Fruit fly (Drosophila melanogaster) whole organism, embryonic: ENCODE measurements around the gene CG17202.
A peak's percentile ranks its signal among the peaks of the same experiment; 100 is the strongest.

Experiments
- Ada2b ChIP-seq: fragments of 200-800 bp; sonication (Bioruptor generic); IDR thresholded peaks from 2 replicates; pipeline ENCODE4 v1.3.6; 2022; ENCODE audit warnings: missing biosample characterization, missing genetic modification characterization
- Atf3 ChIP-seq: fragments of 200-800 bp; sonication (Bioruptor generic); optimal IDR thresholded peaks from 3 replicates; lab custom pipeline; 2016; ENCODE audit warnings: missing biosample characterization, missing genetic modification characterization
- CG10267 ChIP-seq: fragments of 200-800 bp; sonication (Bioruptor generic); optimal IDR thresholded peaks from 2 replicates; lab custom pipeline; 2018; ENCODE audit warnings: missing biosample characterization, mild to moderate bottlenecking, missing genetic modification characterization, moderate library complexity
- CG10543 ChIP-seq: fragments of 200-800 bp; sonication (Bioruptor generic); optimal IDR thresholded peaks from 3 replicates; lab custom pipeline; 2017; ENCODE audit warnings: missing biosample characterization, mild to moderate bottlenecking, missing genetic modification characterization, moderate library complexity
- CG10959 ChIP-seq: fragments of 200-800 bp; sonication (Bioruptor generic); IDR thresholded peaks from 2 replicates; pipeline ENCODE4 v1.3.6; 2022; ENCODE audit warnings: missing biosample characterization, missing genetic modification characterization
- CG11093 ChIP-seq: fragments of 200-800 bp; sonication (Bioruptor generic); IDR thresholded peaks from 3 replicates; pipeline ENCODE4 v1.3.6; 2022; ENCODE audit warnings: missing biosample characterization, missing genetic modification characterization
- CG14710 ChIP-seq: fragments of 200-800 bp; sonication (Bioruptor generic); optimal IDR thresholded peaks from 3 replicates; lab custom pipeline; 2019; ENCODE audit warnings: missing biosample characterization, mild to moderate bottlenecking, missing genetic modification characterization, moderate library complexity
- CG15073 ChIP-seq: fragments of 200-800 bp; sonication (Bioruptor generic); optimal IDR thresholded peaks from 2 replicates; lab custom pipeline; 2016; ENCODE audit warnings: missing biosample characterization, missing genetic modification characterization
- CG1603 ChIP-seq: fragments of 200-800 bp; sonication (Bioruptor generic); optimal IDR thresholded peaks from 2 replicates; lab custom pipeline; 2019; ENCODE audit warnings: missing biosample characterization, mild to moderate bottlenecking, missing genetic modification characterization, moderate library complexity
- CG17186 ChIP-seq: fragments of 200-800 bp; sonication (Bioruptor generic); optimal IDR thresholded peaks from 3 replicates; lab custom pipeline; 2017; ENCODE audit warnings: missing biosample characterization, missing genetic modification reagents, missing genetic modification characterization
- CG2678 ChIP-seq: fragments of 200-800 bp; sonication (Bioruptor generic); optimal IDR thresholded peaks from 3 replicates; lab custom pipeline; 2019; ENCODE audit warnings: missing biosample characterization, mild to moderate bottlenecking, missing genetic modification characterization, moderate library complexity
- CG2712 ChIP-seq: fragments of 200-800 bp; optimal IDR thresholded peaks from 3 replicates; lab custom pipeline; 2019; ENCODE audit warnings: missing biosample characterization, mild to moderate bottlenecking, missing genetic modification characterization, moderate library complexity
- CG30020 ChIP-seq: fragments of 200-800 bp; optimal IDR thresholded peaks from 2 replicates; lab custom pipeline; 2019; ENCODE audit warnings: missing biosample characterization, mild to moderate bottlenecking, missing genetic modification characterization, moderate library complexity
- CG31365 ChIP-seq: fragments of 200-800 bp; sonication (Bioruptor generic); optimal IDR thresholded peaks from 2 replicates; lab custom pipeline; 2018; ENCODE audit warnings: missing biosample characterization, mild to moderate bottlenecking, missing genetic modification characterization
- CG31441 ChIP-seq: fragments of 200-800 bp; sonication (Bioruptor generic); IDR thresholded peaks from 2 replicates; pipeline ENCODE4 v1.3.6; 2022; ENCODE audit warnings: missing biosample characterization, missing genetic modification characterization
- CG34376 ChIP-seq: fragments of 200-800 bp; sonication (Bioruptor generic); optimal IDR thresholded peaks from 2 replicates; lab custom pipeline; 2018; ENCODE audit warnings: missing biosample characterization, mild to moderate bottlenecking, missing genetic modification characterization
- CG3995 ChIP-seq: fragments of 200-800 bp; sonication (Bioruptor generic); optimal IDR thresholded peaks from 3 replicates; lab custom pipeline; 2016; ENCODE audit warnings: missing biosample characterization, missing genetic modification characterization
- CG7786 ChIP-seq: fragments of 200-800 bp; sonication (Bioruptor generic); optimal IDR thresholded peaks from 2 replicates; lab custom pipeline; 2016; ENCODE audit warnings: missing biosample characterization, missing genetic modification characterization
- CG8924 ChIP-seq: fragments of 200-800 bp; optimal IDR thresholded peaks from 3 replicates; lab custom pipeline; 2019; ENCODE audit warnings: missing biosample characterization, mild to moderate bottlenecking, missing genetic modification characterization, moderate library complexity
- CG9609 ChIP-seq: fragments of 200-800 bp; sonication (Bioruptor generic); optimal IDR thresholded peaks from 3 replicates; lab custom pipeline; 2016; ENCODE audit warnings: missing biosample characterization, missing genetic modification characterization
- CG9876 ChIP-seq: fragments of 200-800 bp; sonication (Bioruptor generic); optimal IDR thresholded peaks from 2 replicates; lab custom pipeline; 2016; ENCODE audit warnings: missing biosample characterization, missing genetic modification characterization
- Deaf1 ChIP-seq: fragments of 200-800 bp; optimal IDR thresholded peaks from 3 replicates; lab custom pipeline; 2019; ENCODE audit warnings: missing biosample characterization, mild to moderate bottlenecking, missing genetic modification characterization, moderate library complexity
- Dp ChIP-seq: fragments of 200-800 bp; sonication (Bioruptor generic); optimal IDR thresholded peaks from 2 replicates; lab custom pipeline; 2018; ENCODE audit warnings: missing biosample characterization, mild to moderate bottlenecking, missing genetic modification characterization, moderate library complexity
- Drgx ChIP-seq: fragments of 200-800 bp; sonication (Bioruptor generic); IDR thresholded peaks from 2 replicates; pipeline ENCODE4 v1.3.6; 2022; ENCODE audit warnings: missing biosample characterization, missing genetic modification characterization
- Fer3 ChIP-seq: fragments of 200-800 bp; sonication (Bioruptor generic); optimal IDR thresholded peaks from 2 replicates; lab custom pipeline; 2018; ENCODE audit warnings: missing biosample characterization, mild to moderate bottlenecking, missing genetic modification characterization, moderate library complexity
- HLH3B ChIP-seq: fragments of 200-800 bp; sonication (Bioruptor generic); IDR thresholded peaks from 2 replicates; pipeline ENCODE4 v1.3.6; 2022; ENCODE audit warnings: missing biosample characterization, missing genetic modification characterization
- Hr51 ChIP-seq, 2 experiments: fragments of 200-800 bp; sonication (Bioruptor generic); optimal IDR thresholded peaks; 2 replicates in 1 of 2; 3 replicates in 1 of 2; lab custom pipeline; 2016 to 2018; ENCODE audit warnings: missing biosample characterization in 2 of 2, missing genetic modification characterization in 2 of 2, mild to moderate bottlenecking in 1 of 2, moderate library complexity in 1 of 2
- Lim3 ChIP-seq: fragments of 200-800 bp; sonication (Bioruptor generic); IDR thresholded peaks from 2 replicates; pipeline ENCODE4 v1.3.6; 2022; ENCODE audit warnings: missing biosample characterization, missing genetic modification characterization
- MTF-1 ChIP-seq: fragments of 200-800 bp; sonication (Bioruptor generic); optimal IDR thresholded peaks from 2 replicates; lab custom pipeline; 2018; ENCODE audit warnings: missing biosample characterization, mild to moderate bottlenecking, missing genetic modification characterization, borderline replicate concordance
- Rx ChIP-seq: fragments of 200-800 bp; sonication (Bioruptor generic); IDR thresholded peaks from 2 replicates; pipeline ENCODE4 v1.3.6; 2022; ENCODE audit warnings: missing biosample characterization, missing genetic modification characterization
- Sin3A ChIP-seq: fragments of >200 bp; optimal IDR thresholded peaks from 2 replicates; lab custom pipeline; 2018
- Sox102F ChIP-seq: fragments of 200-800 bp; sonication (Bioruptor generic); optimal IDR thresholded peaks from 2 replicates; lab custom pipeline; 2018; ENCODE audit warnings: missing biosample characterization, mild to moderate bottlenecking, missing genetic modification characterization, moderate library complexity
- Tbp ChIP-seq: fragments of >200 bp; optimal IDR thresholded peaks from 2 replicates; lab custom pipeline; 2018; ENCODE audit warnings: missing biosample characterization, missing genetic modification characterization
- Usf ChIP-seq: fragments of 200-800 bp; sonication (Bioruptor generic); optimal IDR thresholded peaks from 2 replicates; lab custom pipeline; 2017; ENCODE audit warnings: missing genotype, missing biosample characterization, missing genetic modification characterization
- bcd ChIP-seq: fragments of 200-800 bp; sonication (Bioruptor generic); optimal IDR thresholded peaks from 2 replicates; lab custom pipeline; 2017; ENCODE audit warnings: missing biosample characterization, mild to moderate bottlenecking, missing genetic modification characterization
- chm ChIP-seq: fragments of 200-800 bp; sonication (Bioruptor generic); IDR thresholded peaks from 2 replicates; pipeline ENCODE4 v1.3.6; 2022; ENCODE audit warnings: missing biosample characterization, missing genetic modification characterization
- ci ChIP-seq: fragments of 200-800 bp; sonication (Bioruptor generic); IDR thresholded peaks from 3 replicates; pipeline ENCODE4 v1.3.6; 2022; ENCODE audit warnings: missing biosample characterization, missing genetic modification characterization
- dm ChIP-seq: fragments of 200-800 bp; sonication (Bioruptor generic); optimal IDR thresholded peaks from 3 replicates; lab custom pipeline; 2016; ENCODE audit warnings: missing biosample characterization, missing genetic modification characterization
- ems ChIP-seq: fragments of 200-800 bp; sonication (Bioruptor generic); optimal IDR thresholded peaks from 3 replicates; lab custom pipeline; 2016; ENCODE audit warnings: missing biosample characterization, missing genetic modification characterization
- fu2 ChIP-seq: fragments of 200-800 bp; sonication (Bioruptor generic); optimal IDR thresholded peaks from 2 replicates; lab custom pipeline; 2016; ENCODE audit warnings: missing biosample characterization, missing genetic modification characterization
- gfzf ChIP-seq: fragments of 200-800 bp; sonication (Bioruptor generic); optimal IDR thresholded peaks from 2 replicates; lab custom pipeline; 2016; ENCODE audit warnings: missing biosample characterization, mild to moderate bottlenecking, missing genetic modification characterization, moderate library complexity
- hbn ChIP-seq: fragments of 200-800 bp; sonication (Bioruptor generic); IDR thresholded peaks from 2 replicates; pipeline ENCODE4 v1.3.6; 2022; ENCODE audit warnings: missing biosample characterization, missing genetic modification characterization; ENCODE audit not compliant: partially characterized antibody
- inv ChIP-seq: fragments of 200-800 bp; sonication (Bioruptor generic); IDR thresholded peaks from 2 replicates; pipeline ENCODE4 v1.3.6; 2022; ENCODE audit warnings: missing biosample characterization, missing genetic modification characterization; ENCODE audit not compliant: partially characterized antibody
- nau ChIP-seq: fragments of 200-800 bp; sonication (Bioruptor generic); optimal IDR thresholded peaks from 3 replicates; lab custom pipeline; 2017; ENCODE audit warnings: missing biosample characterization, mild to moderate bottlenecking, missing genetic modification characterization, missing genetic modification reagents
- row ChIP-seq: fragments of 200-800 bp; sonication (Bioruptor generic); IDR thresholded peaks from 3 replicates; pipeline ENCODE4 v1.3.6; 2022; ENCODE audit warnings: missing biosample characterization, missing genetic modification characterization
- shn ChIP-seq: fragments of 200-800 bp; sonication (Bioruptor generic); optimal IDR thresholded peaks from 3 replicates; lab custom pipeline; 2016; ENCODE audit warnings: missing biosample characterization, missing genetic modification characterization
- stwl ChIP-seq: fragments of 200-800 bp; sonication (Bioruptor generic); optimal IDR thresholded peaks from 3 replicates; lab custom pipeline; 2018; ENCODE audit warnings: missing biosample characterization, mild to moderate bottlenecking, missing genetic modification characterization, moderate library complexity
- sug ChIP-seq: fragments of 200-800 bp; optimal IDR thresholded peaks from 2 replicates; lab custom pipeline; 2019; ENCODE audit warnings: missing biosample characterization, mild to moderate bottlenecking, missing genetic modification characterization, moderate library complexity
- wor ChIP-seq: fragments of 200-800 bp; sonication (Bioruptor generic); IDR thresholded peaks from 2 replicates; pipeline ENCODE4 v1.3.6; 2022; ENCODE audit warnings: missing biosample characterization, missing genetic modification characterization

The CG17202 gene

dm6 chr3R:12425510-12426309 is 3.1 kb downstream of the CG17202 start, which contains the start of gene Pp1-87B:
Pp1-87B (minus strand) TSS chr3R:12425917.
- TF ChIP-seq Fer3 (tag; lab: Kevin White, UChicago) (no peak), row (GFP tag; lab: Robert Waterston, UW) (0 out of 3 replicates have a peak, but pooled peaks have one; percentile 10), Sin3A (peak; percentile 100), dm (peak; percentile 89), CG15073 (GFP tag; lab: Kevin White, UChicago) (no peak), bcd (GFP tag; lab: Kevin White, UChicago) (peak; percentile 15), Deaf1 (tag; lab: Kevin White, UChicago) (no peak), fu2 (GFP tag; lab: Kevin White, UChicago) (no peak), wor (GFP tag; lab: Robert Waterston, UW) (no peak), chm (GFP tag; lab: Robert Waterston, UW) (0 out of 2 replicates have a peak, but pooled peaks have one; percentile 52), ems (GFP tag; lab: Kevin White, UChicago) (no peak), shn (peak; percentile 26), CG2678 (no peak), Rx (no peak), CG1603 (peak; percentile 19), Drgx (GFP tag; lab: Robert Waterston, UW) (no peak), ci (GFP tag; lab: Robert Waterston, UW) (0 out of 3 replicates have a peak, but pooled peaks have one; percentile 5), Dp (GFP tag; lab: Kevin White, UChicago) (peak; percentile 60), Lim3 (GFP tag; lab: Robert Waterston, UW) (no peak), gfzf (GFP tag; lab: Kevin White, UChicago) (peak; percentile 17), CG3995 (peak; percentile 38), Ada2b (GFP tag; lab: Robert Waterston, UW) (no peak), CG10959 (GFP tag; lab: Robert Waterston, UW) (no peak), nau (GFP tag; lab: Kevin White, UChicago) (no peak), Tbp (GFP tag; lab: Kevin White, UChicago) (peak; percentile 21), CG11093 (no peak), Atf3 (GFP tag; lab: Kevin White, UChicago) (no peak), CG34376 (GFP tag; lab: Kevin White, UChicago) (peak; percentile 9), sug (tag; lab: Kevin White, UChicago) (peak; percentile 55), CG31441 (GFP tag; lab: Robert Waterston, UW) (peak; percentile 25; the same call in 1 of the 2 replicates), CG2712 (tag; lab: Kevin White, UChicago) (peak; percentile 10), Sox102F (GFP tag; lab: Kevin White, UChicago) (no peak), CG14710 (peak; percentile 76), CG8924 (tag; lab: Kevin White, UChicago) (peak; percentile 43), CG10267 (tag; lab: Kevin White, UChicago) (peak; percentile 16), hbn (GFP tag; lab: Robert Waterston, UW) (0 out of 2 replicates have a peak, but pooled peaks have one; percentile 28), MTF-1 (no peak), HLH3B (no peak), CG31365 (tag; lab: Kevin White, UChicago) (no peak), Hr51 (GFP tag; optimal IDR thresholded peaks at IDR 0.05; lab: Kevin White, UChicago) (no peak), Usf (peak; percentile 29), CG9876 (no peak), stwl (tag; lab: Kevin White, UChicago) (peak; percentile 46), CG7786 (GFP tag; lab: Kevin White, UChicago) (peak; percentile 2), CG9609 (GFP tag; lab: Kevin White, UChicago) (peak; percentile 30), CG30020 (tag; lab: Kevin White, UChicago) (peak; percentile 45), CG10543 (GFP tag; lab: Kevin White, UChicago) (peak; percentile 53), CG17186 (GFP tag; lab: Kevin White, UChicago) (peak; percentile 54), inv (GFP tag; lab: Robert Waterston, UW) (peak; percentile 25; the same call in 1 of the 2 replicates)
